Worm (Caenorhabditis elegans): ENCODE data around the gene nas-39.
"Not testable (repeated sequence)": the region's sequence is repeated elsewhere in the genome, so short reads cannot be mapped to it uniquely, and the experiment has no call there.

ce11 chrX:16451642-16452041 is 5.1 kb upstream of the nas-39 start, which contains the start of gene F38E9.4:
- not testable (repeated sequence) for TF ChIP-seq lin-13, pha-4, nhr-28, snpc-4 (tag; optimal IDR thresholded peaks at IDR 0.05)

All from whole organism, mixed stage, embryonic.